Fruit fly (Drosophila melanogaster) whole organism, prepupa: ENCODE measurements around the gene betaTub85D.

ENCODE experiments used
- Blimp-1 ChIP-seq: fragments of 200-800 bp; sonication (Bioruptor generic); optimal IDR thresholded peaks from 3 replicates; lab custom pipeline; 2017; ENCODE audit warnings: missing biosample characterization, missing genetic modification characterization, mild to moderate bottlenecking, moderate library complexity, missing genetic modification reagents
- CG10669 ChIP-seq: fragments of 200-800 bp; sonication (Bioruptor generic); optimal IDR thresholded peaks from 3 replicates; lab custom pipeline; 2018; ENCODE audit warnings: missing biosample characterization, mild to moderate bottlenecking, missing genetic modification characterization, moderate library complexity
- CG11902 ChIP-seq: fragments of 200-800 bp; sonication (Bioruptor generic); optimal IDR thresholded peaks from 3 replicates; lab custom pipeline; 2016; ENCODE audit warnings: missing biosample characterization, missing genetic modification characterization
- CG15336 ChIP-seq: fragments of 200-800 bp; sonication (Bioruptor generic); IDR thresholded peaks from 2 replicates; pipeline ENCODE4 v1.3.6; 2022; ENCODE audit warnings: missing biosample characterization, missing genetic modification characterization
- CG16779 ChIP-seq: fragments of 200-800 bp; sonication (Bioruptor generic); optimal IDR thresholded peaks from 3 replicates; lab custom pipeline; 2017; ENCODE audit warnings: missing biosample characterization, mild to moderate bottlenecking, missing genetic modification characterization
- CG3032 ChIP-seq: fragments of 200-800 bp; optimal IDR thresholded peaks from 2 replicates; lab custom pipeline; 2019; ENCODE audit warnings: missing biosample characterization, mild to moderate bottlenecking, missing genetic modification characterization, moderate library complexity
- CG31627 ChIP-seq: fragments of 200-800 bp; sonication (Bioruptor generic); optimal IDR thresholded peaks from 3 replicates; lab custom pipeline; 2016; ENCODE audit warnings: missing biosample characterization, missing genetic modification characterization
- CG32006 ChIP-seq: fragments of 200-800 bp; sonication (Bioruptor generic); optimal IDR thresholded peaks from 3 replicates; lab custom pipeline; 2017; ENCODE audit warnings: missing biosample characterization, mild to moderate bottlenecking, missing genetic modification characterization
- CG4318 ChIP-seq: fragments of 200-800 bp; sonication (Bioruptor generic); optimal IDR thresholded peaks from 3 replicates; lab custom pipeline; 2017; ENCODE audit warnings: missing biosample characterization, mild to moderate bottlenecking, missing genetic modification characterization
- CG6276 ChIP-seq: fragments of 200-800 bp; sonication (Bioruptor generic); optimal IDR thresholded peaks from 2 replicates; lab custom pipeline; 2017; ENCODE audit warnings: missing biosample characterization, mild to moderate bottlenecking, missing genetic modification characterization
- CG6808 ChIP-seq: fragments of 200-800 bp; sonication (Bioruptor generic); optimal IDR thresholded peaks from 3 replicates; lab custom pipeline; 2017; ENCODE audit warnings: missing biosample characterization, missing genetic modification characterization, mild to moderate bottlenecking, moderate library complexity, missing genetic modification reagents
- CG6854 ChIP-seq: fragments of 200-800 bp; sonication (Bioruptor generic); optimal IDR thresholded peaks from 2 replicates; lab custom pipeline; 2017; ENCODE audit warnings: missing biosample characterization, mild to moderate bottlenecking, missing genetic modification characterization
- CG7368 ChIP-seq: fragments of 200-800 bp; sonication (Bioruptor generic); optimal IDR thresholded peaks from 3 replicates; lab custom pipeline; 2016; ENCODE audit warnings: missing biosample characterization, missing genetic modification characterization
- CG9139 ChIP-seq: fragments of 200-800 bp; sonication (Bioruptor generic); optimal IDR thresholded peaks from 3 replicates; lab custom pipeline; 2017; ENCODE audit warnings: missing biosample characterization, mild to moderate bottlenecking, missing genetic modification characterization
- Eip75B ChIP-seq: fragments of 200-800 bp; sonication (Bioruptor generic); optimal IDR thresholded peaks from 3 replicates; lab custom pipeline; 2016; ENCODE audit warnings: missing biosample characterization, missing genetic modification characterization
- Eip78C ChIP-seq: fragments of 200-800 bp; sonication (Bioruptor generic); peaks from one replicate; lab custom pipeline; 2016; ENCODE audit warnings: missing biosample characterization, missing genetic modification characterization
- Ets21C ChIP-seq: fragments of 200-800 bp; sonication (Bioruptor generic); optimal IDR thresholded peaks from 3 replicates; lab custom pipeline; 2016; ENCODE audit warnings: missing biosample characterization, missing genetic modification characterization
- Hr38 ChIP-seq: sonication (Bioruptor generic); optimal IDR thresholded peaks from 2 replicates; lab custom pipeline; 2016; ENCODE audit warnings: missing biosample characterization, missing genetic modification characterization
- Hr4 ChIP-seq: fragments of 200-800 bp; sonication (Bioruptor generic); optimal IDR thresholded peaks from 3 replicates; lab custom pipeline; 2016; ENCODE audit warnings: missing biosample characterization, missing genetic modification characterization
- Met ChIP-seq: fragments of 200-800 bp; sonication (Bioruptor generic); optimal IDR thresholded peaks from 3 replicates; lab custom pipeline; 2016; ENCODE audit warnings: missing biosample characterization, missing genetic modification characterization
- Sox102F ChIP-seq: fragments of 200-800 bp; sonication (Bioruptor generic); optimal IDR thresholded peaks from 2 replicates; lab custom pipeline; 2016; ENCODE audit warnings: missing biosample characterization, mild to moderate bottlenecking, missing genetic modification characterization
- Sox14 ChIP-seq: fragments of 200-800 bp; sonication (Bioruptor generic); optimal IDR thresholded peaks from 3 replicates; lab custom pipeline; 2016; ENCODE audit warnings: missing biosample characterization, missing genetic modification characterization
- Sox15 ChIP-seq: fragments of 200-800 bp; sonication (Bioruptor generic); optimal IDR thresholded peaks from 3 replicates; lab custom pipeline; 2016; ENCODE audit warnings: missing biosample characterization, missing genetic modification characterization
- cyc ChIP-seq: fragments of 200-800 bp; sonication (Bioruptor generic); optimal IDR thresholded peaks from 3 replicates; lab custom pipeline; 2016; ENCODE audit warnings: missing biosample characterization, missing genetic modification characterization
- dac ChIP-seq: fragments of 200-800 bp; sonication (Bioruptor generic); optimal IDR thresholded peaks from 2 replicates; lab custom pipeline; 2017; ENCODE audit warnings: missing biosample characterization, mild to moderate bottlenecking, missing genetic modification characterization
- dsx ChIP-seq: fragments of 200-800 bp; optimal IDR thresholded peaks from 3 replicates; lab custom pipeline; 2019; ENCODE audit warnings: missing biosample characterization, mild to moderate bottlenecking, missing genetic modification characterization, moderate library complexity; ENCODE audit not compliant: poor library complexity, severe bottlenecking
- fd59A ChIP-seq: fragments of 200-800 bp; sonication (Bioruptor generic); optimal IDR thresholded peaks from 2 replicates; lab custom pipeline; 2017; ENCODE audit warnings: missing biosample characterization, mild to moderate bottlenecking, missing genetic modification characterization, missing genetic modification reagents
- fd85E ChIP-seq: fragments of 200-800 bp; sonication (Bioruptor generic); optimal IDR thresholded peaks from 3 replicates; lab custom pipeline; 2016; ENCODE audit warnings: missing biosample characterization, missing genetic modification characterization
- fkh ChIP-seq: fragments of 200-800 bp; sonication (Bioruptor generic); optimal IDR thresholded peaks from 3 replicates; lab custom pipeline; 2017; ENCODE audit warnings: missing biosample characterization, mild to moderate bottlenecking, missing genetic modification characterization, moderate library complexity
- lz ChIP-seq: fragments of 200-800 bp; sonication (Bioruptor generic); optimal IDR thresholded peaks from 3 replicates; lab custom pipeline; 2016; ENCODE audit warnings: missing biosample characterization, missing genetic modification characterization
- net ChIP-seq: fragments of 200-800 bp; sonication (Bioruptor generic); optimal IDR thresholded peaks from 3 replicates; lab custom pipeline; 2016; ENCODE audit warnings: missing biosample characterization, missing genetic modification characterization
- pdm3 ChIP-seq: fragments of 200-800 bp; sonication (Bioruptor generic); optimal IDR thresholded peaks from 3 replicates; lab custom pipeline; 2016; ENCODE audit warnings: missing biosample characterization, missing genetic modification characterization
- salr ChIP-seq, 2 experiments: fragments of 200-800 bp; sonication (Bioruptor generic); optimal IDR thresholded peaks; 3 replicates each; lab custom pipeline; 2016 to 2018; ENCODE audit warnings: missing biosample characterization in 2 of 2, missing genetic modification characterization in 2 of 2, mild to moderate bottlenecking in 1 of 2
- spab ChIP-seq: fragments of 200-800 bp; sonication (Bioruptor generic); optimal IDR thresholded peaks from 2 replicates; lab custom pipeline; 2017; ENCODE audit warnings: missing biosample characterization, mild to moderate bottlenecking, missing genetic modification characterization, missing genetic modification reagents

Gene betaTub85D

DNA sequence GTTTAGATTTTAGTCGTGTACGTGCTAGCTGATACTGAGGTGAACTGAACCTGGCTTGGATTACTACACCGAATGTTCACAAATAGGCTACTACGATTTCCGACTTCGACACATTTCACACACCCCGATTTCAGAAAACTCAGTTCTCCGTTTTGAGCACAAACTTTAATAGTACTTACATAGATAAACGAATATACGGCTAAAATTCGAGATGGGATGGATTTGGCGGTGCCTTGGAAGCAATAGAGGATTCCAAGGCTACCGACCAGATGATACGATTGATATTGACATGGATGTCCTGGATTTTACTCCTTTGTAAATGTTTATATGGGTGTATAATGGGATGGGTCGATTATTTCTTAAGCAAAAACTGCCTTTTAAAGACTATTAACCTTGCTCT is at the start of gene betaTub85D:
TSS of gene betaTub85D (minus strand) at position 101 of the 400 bp plus-strand sequence.
- TF ChIP-seq CG3032, result no peak
- TF ChIP-seq net (GFP tag; lab: Kevin White, UChicago), result no peak
- TF ChIP-seq fd59A, result no peak
- no peak for TF ChIP-seq spab
- no peak for TF ChIP-seq CG16779
- TF ChIP-seq dsx (GFP tag; lab: Kevin White, UChicago), result no peak
- TF ChIP-seq Blimp-1 (GFP tag; lab: Kevin White, UChicago), result no peak
- TF ChIP-seq CG11902 (GFP tag; lab: Kevin White, UChicago), result no peak
- no peak for TF ChIP-seq cyc (GFP tag; lab: Kevin White, UChicago)
- TF ChIP-seq CG31627 (GFP tag; lab: Kevin White, UChicago), result no peak
- TF ChIP-seq Sox15 (GFP tag; lab: Kevin White, UChicago), result no peak
- no peak for TF ChIP-seq dac (GFP tag; lab: Kevin White, UChicago)

DNA sequence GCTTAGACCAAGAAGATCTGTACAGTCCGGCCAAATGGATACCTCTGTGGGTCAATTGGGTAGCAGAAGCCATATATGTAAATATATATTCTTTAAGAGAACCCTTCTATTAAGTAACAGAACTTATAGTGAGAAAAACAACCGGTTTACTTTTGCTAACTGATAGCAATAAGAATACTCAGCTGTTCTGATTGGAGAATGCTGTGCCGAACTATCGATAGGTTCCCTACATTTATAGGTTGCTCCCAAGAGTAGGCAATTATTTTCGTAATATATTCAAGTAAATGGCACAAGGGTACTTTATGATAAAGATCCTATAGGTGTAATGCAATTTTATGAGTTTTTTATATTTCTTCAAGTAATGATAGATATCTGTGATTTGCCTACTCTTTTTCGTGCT is 46.3 kb upstream of the betaTub85D start, which contains the start of gene GstZ1:
TSS of gene GstZ1 (minus strand) at position 174 of the 400 bp plus-strand sequence.
- no peak for TF ChIP-seq fd85E
- no peak for TF ChIP-seq Sox14 (GFP tag; lab: Kevin White, UChicago)
- TF ChIP-seq Eip78C, result peak; percentile 31

DNA sequence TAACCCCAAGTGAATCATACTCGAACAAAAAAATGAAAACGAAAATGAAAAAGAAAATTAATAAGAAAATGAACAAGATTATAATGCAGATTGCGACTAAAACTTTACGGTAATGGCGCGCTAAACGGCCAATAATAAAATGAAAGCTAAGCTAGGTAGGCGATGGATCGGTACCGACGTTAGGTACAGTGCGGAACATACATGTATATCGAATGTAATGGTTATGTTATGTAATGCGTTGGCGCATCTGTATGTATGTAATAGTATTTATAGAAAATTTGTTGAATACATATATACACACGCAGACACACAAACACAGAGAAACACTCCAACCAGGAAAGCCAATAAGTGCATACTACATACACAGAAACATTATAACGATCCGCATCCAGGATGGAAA is 44.9 kb upstream of the betaTub85D start:
- no peak for TF ChIP-seq CG32006 (GFP tag; lab: Kevin White, UChicago)
- TF ChIP-seq CG10669 (GFP tag; lab: Kevin White, UChicago), result no peak
- TF ChIP-seq CG9139 (GFP tag; lab: Kevin White, UChicago), result no peak
- TF ChIP-seq fkh, result no peak
- TF ChIP-seq Met (GFP tag; lab: Kevin White, UChicago), result no peak
- TF ChIP-seq Hr38 (GFP tag; lab: Kevin White, UChicago), result no peak
- TF ChIP-seq Ets21C (GFP tag; lab: Kevin White, UChicago), result no peak
- TF ChIP-seq Sox102F (GFP tag; lab: Kevin White, UChicago), result no peak
- TF ChIP-seq fd85E, result no peak
- TF ChIP-seq Sox14 (GFP tag; lab: Kevin White, UChicago), result no peak
- TF ChIP-seq CG6808, result no peak
- TF ChIP-seq CG31627 (GFP tag; lab: Kevin White, UChicago), result no peak
- no peak for TF ChIP-seq CG15336 (GFP tag; lab: Robert Waterston, UW)
- TF ChIP-seq CG6276 (GFP tag; lab: Kevin White, UChicago), result no peak
- no peak for TF ChIP-seq lz
- no peak for TF ChIP-seq Eip78C
- no peak for TF ChIP-seq Eip75B

dm6 chr3R:9450672-9451071 is 40.6 kb upstream of the betaTub85D start:
- TF ChIP-seq CG4318 (GFP tag; lab: Kevin White, UChicago) (no peak), CG6808 (no peak), salr (GFP tag; optimal IDR thresholded peaks at IDR 0.05; lab: Kevin White, UChicago) (no peak), Sox15 (GFP tag; lab: Kevin White, UChicago) (no peak), CG6854 (GFP tag; lab: Kevin White, UChicago) (no peak), lz (no peak), net (GFP tag; lab: Kevin White, UChicago) (no peak), CG7368 (GFP tag; lab: Kevin White, UChicago) (no peak), Hr4 (GFP tag; lab: Kevin White, UChicago) (no peak), CG11902 (GFP tag; lab: Kevin White, UChicago) (no peak), pdm3 (GFP tag; lab: Kevin White, UChicago) (no peak)
- TF ChIP-seq, all 60 proteins: peak for 0

DNA sequence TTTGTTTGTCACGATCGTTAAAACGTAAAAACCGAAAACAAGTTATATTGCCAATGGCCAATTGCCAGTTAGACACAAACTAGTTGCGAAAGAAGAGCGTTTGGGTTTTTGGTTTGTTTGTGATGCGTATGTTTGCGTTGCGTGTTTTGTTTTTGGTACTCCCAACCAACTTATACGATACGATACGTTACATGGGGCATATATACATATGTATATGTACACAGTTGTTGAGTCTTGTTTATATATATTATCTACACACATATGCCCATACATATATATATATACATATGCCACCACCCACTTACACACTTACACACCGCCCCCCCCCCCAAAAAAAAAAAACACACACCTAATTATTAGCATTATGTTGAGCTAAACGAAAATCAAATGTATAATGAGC is 38.2 kb upstream of the betaTub85D start:
- no peak for TF ChIP-seq fkh
